Worm (Caenorhabditis elegans) whole organism, midembryonic: ENCODE results near the gene ZK1010.5.

Experiments
- cog-1 ChIP-seq: sonication (generic microtip); optimal IDR thresholded peaks from 2 replicates; lab custom pipeline; 2016; ENCODE audit warnings: missing genetic modification characterization, missing compliant biosample characterization
- flt-1 ChIP-seq: fragments of 200-800 bp; sonication (Bioruptor generic); IDR thresholded peaks from 2 replicates; pipeline ENCODE4 v1.3.6; 2022; ENCODE audit warnings: missing genetic modification characterization, missing compliant biosample characterization
- klf-2 ChIP-seq: fragments of 200-800 bp; sonication (Bioruptor generic); conservative IDR thresholded peaks from 2 replicates; pipeline ENCODE4 v1.3.6; 2022; ENCODE audit warnings: missing genetic modification reagents, missing genetic modification characterization, missing compliant biosample characterization
- ref-1 ChIP-seq: fragments of 200-800 bp; sonication (Bioruptor generic); conservative IDR thresholded peaks from 2 replicates; pipeline ENCODE4 v1.3.6; 2022; ENCODE audit warnings: missing genetic modification reagents, missing genetic modification characterization, missing compliant biosample characterization
- ztf-23 ChIP-seq: fragments of 200-800 bp; sonication (Bioruptor generic); IDR thresholded peaks from 2 replicates; pipeline ENCODE4 v1.3.6; 2022; ENCODE audit warnings: missing genetic modification reagents, missing genetic modification characterization, missing compliant biosample characterization

ce11 chrIII:13031701-13032100, 44.4 kb upstream of the ZK1010.5 start, which contains the start of gene F14F7.5:
- TF ChIP-seq flt-1 (GFP tag; lab: Robert Waterston, UW) (no peak), cog-1 (tag; lab: Kevin White, UChicago) (no peak), klf-2 (GFP tag; lab: Robert Waterston, UW) (no peak), ztf-23 (no peak), ref-1 (no peak)
